Worm (Caenorhabditis elegans) whole organism, L2 larva: ENCODE results near the gene nspd-5.
A peak's percentile ranks its signal among the peaks of the same experiment; 100 is the strongest.

Experiments used
- R02D3.7 ChIP-seq: fragments of 150-350 bp; optimal IDR thresholded peaks from 2 replicates; lab custom pipeline; 2014; ENCODE audit warnings: missing biosample characterization, missing genetic modification characterization
- blmp-1 ChIP-seq: sonication (generic microtip); optimal IDR thresholded peaks from 2 replicates; lab custom pipeline; 2017; ENCODE audit warnings: missing genetic modification characterization, mild to moderate bottlenecking, missing compliant biosample characterization, antibody characterized with exemption, moderate library complexity; ENCODE audit not compliant: insufficient read depth
- ceh-82 ChIP-seq: fragments of 150-350 bp; optimal IDR thresholded peaks from 2 replicates; lab custom pipeline; 2014; ENCODE audit warnings: missing biosample characterization, missing genetic modification characterization
- crh-2 ChIP-seq: sonication (generic microtip); optimal IDR thresholded peaks from 2 replicates; lab custom pipeline; 2017; ENCODE audit warnings: missing biosample characterization, missing genetic modification characterization
- egl-27 ChIP-seq: sonication (generic microtip); optimal IDR thresholded peaks from 3 replicates; lab custom pipeline; 2017; ENCODE audit warnings: missing biosample characterization, missing genetic modification reagents, missing genetic modification characterization
- elt-1 ChIP-seq: fragments of 150-350 bp; optimal IDR thresholded peaks from 2 replicates; lab custom pipeline; 2014; ENCODE audit warnings: missing biosample characterization, missing genetic modification characterization
- elt-3 ChIP-seq: sonication (generic microtip); optimal IDR thresholded peaks from 2 replicates; lab custom pipeline; 2017; ENCODE audit warnings: missing biosample characterization, missing genetic modification characterization
- fos-1 ChIP-seq: fragments of 150-350 bp; optimal IDR thresholded peaks from 2 replicates; lab custom pipeline; 2014; ENCODE audit warnings: missing biosample characterization, missing genetic modification characterization
- gmeb-1 ChIP-seq: fragments of 150-350 bp; optimal IDR thresholded peaks from 2 replicates; lab custom pipeline; 2014; ENCODE audit warnings: missing biosample characterization, missing genetic modification characterization
- lin-39 ChIP-seq: fragments of 150-350 bp; optimal IDR thresholded peaks from 2 replicates; lab custom pipeline; 2014; ENCODE audit warnings: missing biosample characterization, missing genetic modification reagents, missing genetic modification characterization
- mab-5 ChIP-seq: fragments of 150-350 bp; optimal IDR thresholded peaks from 2 replicates; lab custom pipeline; 2014; ENCODE audit warnings: missing biosample characterization, missing genetic modification characterization
- mbf-1 ChIP-seq: sonication (generic microtip); optimal IDR thresholded peaks from 2 replicates; lab custom pipeline; 2017; ENCODE audit warnings: missing biosample characterization, missing genetic modification characterization
- mdl-1 ChIP-seq, 2 experiments: fragments of 150-350 bp in 1 of 2; sonication (generic microtip) in 1 of 2; optimal IDR thresholded peaks; 2 replicates each; lab custom pipeline; 2017; ENCODE audit warnings: missing biosample characterization in 2 of 2, missing genetic modification characterization in 2 of 2
- nhr-11 ChIP-seq: fragments of 150-350 bp; optimal IDR thresholded peaks from 2 replicates; lab custom pipeline; 2014; ENCODE audit warnings: missing biosample characterization, missing genetic modification characterization
- nhr-12 ChIP-seq: fragments of 150-350 bp; optimal IDR thresholded peaks from 2 replicates; lab custom pipeline; 2014; ENCODE audit warnings: missing biosample characterization, missing genetic modification characterization
- nhr-129 ChIP-seq: fragments of 150-350 bp; optimal IDR thresholded peaks from 2 replicates; lab custom pipeline; 2014; ENCODE audit warnings: missing biosample characterization, missing genetic modification characterization
- nhr-21 ChIP-seq: fragments of 150-350 bp; optimal IDR thresholded peaks from 2 replicates; lab custom pipeline; 2014; ENCODE audit warnings: missing biosample characterization, missing genetic modification characterization
- nhr-23 ChIP-seq: fragments of 150-350 bp; optimal IDR thresholded peaks from 2 replicates; lab custom pipeline; 2014; ENCODE audit warnings: missing biosample characterization, missing genetic modification reagents, missing genetic modification characterization
- nhr-237 ChIP-seq: fragments of 150-350 bp; optimal IDR thresholded peaks from 2 replicates; lab custom pipeline; 2014; ENCODE audit warnings: missing biosample characterization, missing genetic modification characterization
- nhr-25 ChIP-seq: fragments of 150-350 bp; sonication (generic microtip); optimal IDR thresholded peaks from 3 replicates; lab custom pipeline; 2014; ENCODE audit warnings: missing biosample characterization, missing genetic modification characterization
- nhr-77 ChIP-seq: fragments of 150-350 bp; optimal IDR thresholded peaks from 2 replicates; lab custom pipeline; 2014; ENCODE audit warnings: missing biosample characterization, missing genetic modification characterization
- peb-1 ChIP-seq: fragments of 150-350 bp; optimal IDR thresholded peaks from 2 replicates; lab custom pipeline; 2014; ENCODE audit warnings: missing biosample characterization, missing genetic modification characterization
- sem-4 ChIP-seq: fragments of 150-350 bp; optimal IDR thresholded peaks from 2 replicates; lab custom pipeline; 2014; ENCODE audit warnings: missing biosample characterization, missing genetic modification reagents, missing genetic modification characterization
- skn-1 ChIP-seq: sonication (generic microtip); optimal IDR thresholded peaks from 2 replicates; lab custom pipeline; 2017; ENCODE audit warnings: missing biosample characterization, missing genetic modification characterization
- sma-3 ChIP-seq: sonication (generic microtip); optimal IDR thresholded peaks from 2 replicates; lab custom pipeline; 2016; ENCODE audit warnings: missing genetic modification reagents, missing genetic modification characterization, missing compliant biosample characterization
- sma-9 ChIP-seq, 2 experiments: fragments of 150-350 bp in 1 of 2; sonication (generic microtip) in 1 of 2; optimal IDR thresholded peaks; 2 replicates each; lab custom pipeline; 2014 to 2016; ENCODE audit warnings: missing genetic modification characterization in 2 of 2, mild to moderate bottlenecking in 1 of 2, missing biosample characterization in 1 of 2, missing compliant biosample characterization in 1 of 2, missing genetic modification reagents in 1 of 2, moderate library complexity in 1 of 2
- snpc-4 ChIP-seq: fragments of 150-350 bp; optimal IDR thresholded peaks from 2 replicates; lab custom pipeline; 2014; ENCODE audit warnings: missing biosample characterization, missing genetic modification characterization
- unc-55 ChIP-seq: fragments of 150-350 bp; sonication (generic microtip); optimal IDR thresholded peaks from 3 replicates; lab custom pipeline; 2014; ENCODE audit warnings: missing biosample characterization, missing genetic modification reagents, missing genetic modification characterization
- unc-62 ChIP-seq: fragments of 150-350 bp; optimal IDR thresholded peaks from 2 replicates; lab custom pipeline; 2014; ENCODE audit warnings: missing biosample characterization, missing genetic modification reagents, missing genetic modification characterization
- zag-1 ChIP-seq: fragments of 150-350 bp; optimal IDR thresholded peaks from 2 replicates; lab custom pipeline; 2014; ENCODE audit warnings: missing biosample characterization, missing genetic modification characterization

The nspd-5 gene

DNA sequence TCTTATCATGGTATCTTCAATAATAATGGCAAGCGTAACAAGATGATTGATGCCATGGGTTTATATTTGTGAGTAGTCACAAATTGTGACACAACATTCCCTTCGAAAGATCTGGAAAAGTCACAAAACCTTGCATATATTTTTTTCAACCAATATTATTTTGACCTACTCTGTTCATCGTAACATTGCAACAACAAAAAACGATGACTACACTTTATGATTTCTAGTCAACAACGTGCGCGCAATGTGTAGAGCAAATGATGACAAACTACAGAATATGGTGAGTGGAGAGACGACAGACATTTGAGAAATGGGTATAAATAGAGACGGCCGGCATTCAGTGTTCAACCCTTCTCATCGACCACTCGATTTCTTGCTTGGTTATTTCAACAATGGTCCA is 21.6 kb upstream of the nspd-5 start, which contains the start of gene gst-7 (continued):
- TF ChIP-seq gmeb-1 (tag; lab: Kevin White, UChicago) (peak; percentile 6), unc-62 (no peak), elt-3 (no peak), ceh-82 (no peak), nhr-23 (tag; lab: Kevin White, UChicago) (no peak), nhr-77 (tag; lab: Kevin White, UChicago) (no peak), R02D3.7 (tag; lab: Kevin White, UChicago) (no peak), lin-39 (tag; lab: Kevin White, UChicago) (no peak), fos-1 (peak; percentile 64), peb-1 (no peak), elt-1 (tag; lab: Kevin White, UChicago) (no peak), nhr-11 (no peak), sem-4 (tag; lab: Kevin White, UChicago) (no peak), egl-27 (tag; lab: Kevin White, UChicago) (no peak)

DNA sequence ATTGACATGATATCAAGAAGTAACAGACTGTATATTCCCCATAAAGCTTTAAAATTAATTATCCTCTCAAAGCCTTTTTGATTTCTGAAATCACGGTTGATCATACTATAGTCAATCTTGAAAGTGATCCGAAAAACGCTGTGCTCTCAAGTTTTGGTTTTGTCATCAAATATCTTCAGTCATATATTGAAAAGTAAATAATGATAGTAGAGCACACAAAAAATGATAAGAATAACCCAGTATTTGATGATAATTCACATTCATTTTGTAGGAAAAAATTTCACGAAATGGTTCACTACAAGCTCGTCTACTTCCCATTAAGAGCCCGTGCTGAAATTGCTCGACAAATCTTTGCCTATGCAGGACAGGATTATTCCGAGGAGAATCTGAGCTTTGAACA is 19.5 kb upstream of the nspd-5 start, which contains the start of gene gst-6:
gst-6 (plus strand) TSS at position 263 of the 400 bp plus-strand sequence.
- TF ChIP-seq fos-1 (peak; percentile 61), skn-1 (tag; lab: Kevin White, UChicago) (peak; percentile 46), sma-3 (GFP tag; lab: Kevin White, UChicago) (no peak)

DNA sequence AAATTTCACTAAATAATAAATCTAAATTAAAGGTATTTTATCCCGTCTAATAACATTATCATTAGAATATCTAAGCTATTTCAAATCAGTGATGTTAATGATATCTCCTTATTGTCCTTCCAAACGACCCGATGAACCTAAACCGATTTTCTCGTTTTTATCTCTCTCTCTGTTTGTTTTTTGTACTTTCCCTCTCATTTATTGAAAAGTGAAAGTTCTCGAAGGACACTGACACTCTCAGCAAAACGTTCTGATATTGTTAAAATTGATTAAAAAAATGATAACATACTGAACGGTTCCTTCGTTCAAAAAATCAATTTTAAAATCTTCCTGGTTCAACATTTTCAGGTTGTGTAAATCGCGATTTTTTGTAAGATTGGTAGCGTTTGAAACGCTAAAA is 15.9 kb upstream of the nspd-5 start, which contains the start of gene F11G11.13:
F11G11.13 (minus strand) TSS at position 89 of the 400 bp plus-strand sequence.
- TF ChIP-seq nhr-25 (tag; lab: Kevin White, UChicago) (peak; percentile 15), unc-55 (no peak), blmp-1 (peak; percentile 97), sma-9 (GFP tag; optimal IDR thresholded peaks at IDR 0.05; lab: Kevin White, UChicago) (peak; percentile 15), sma-9 (tag; optimal IDR thresholded peaks at IDR 0.05; lab: Kevin White, UChicago) (no peak), nhr-129 (tag; lab: Kevin White, UChicago) (no peak), nhr-12 (tag; lab: Kevin White, UChicago) (no peak), nhr-21 (tag; lab: Kevin White, UChicago) (peak; percentile 21), sem-4 (tag; lab: Kevin White, UChicago) (peak; percentile 33), snpc-4 (tag; lab: Kevin White, UChicago) (no peak), mdl-1 (tag; optimal IDR thresholded peaks at IDR 0.05; lab: Kevin White, UChicago) (no peak), mab-5 (tag; lab: Kevin White, UChicago) (no peak)

DNA sequence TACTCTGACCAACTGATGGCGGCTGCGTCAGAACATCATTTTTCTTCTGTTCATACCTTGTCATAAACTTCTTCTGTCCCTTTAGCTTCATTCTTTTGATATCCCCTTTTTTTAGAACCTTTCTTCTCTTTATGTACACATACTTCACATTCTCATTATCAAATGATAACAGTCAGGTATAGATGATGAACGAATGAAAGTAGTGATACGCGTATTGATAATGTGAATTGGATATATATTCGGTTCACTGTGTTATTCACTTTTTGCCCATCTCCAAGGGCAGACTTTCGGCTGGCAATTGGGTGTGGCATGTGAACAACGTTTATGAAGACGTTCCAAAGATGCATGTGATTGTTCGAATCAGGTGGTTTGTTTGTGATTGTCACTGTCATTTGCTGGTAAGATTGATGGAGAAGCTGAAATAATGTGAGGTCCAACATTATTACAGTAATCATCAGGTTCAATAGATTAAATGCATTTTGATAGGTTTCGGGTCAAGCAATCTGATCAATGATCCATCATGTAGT is 14.2 kb upstream of the nspd-5 start, which contains the start of gene F11G11.15:
F11G11.15 (plus strand) TSS at position 511 of the 527 bp plus-strand sequence.
- TF ChIP-seq nhr-25 (tag; lab: Kevin White, UChicago) (peak; percentile 40), skn-1 (tag; lab: Kevin White, UChicago) (no peak), blmp-1 (peak; percentile 63), nhr-21 (tag; lab: Kevin White, UChicago) (peak; percentile 32), gmeb-1 (tag; lab: Kevin White, UChicago) (no peak)

DNA sequence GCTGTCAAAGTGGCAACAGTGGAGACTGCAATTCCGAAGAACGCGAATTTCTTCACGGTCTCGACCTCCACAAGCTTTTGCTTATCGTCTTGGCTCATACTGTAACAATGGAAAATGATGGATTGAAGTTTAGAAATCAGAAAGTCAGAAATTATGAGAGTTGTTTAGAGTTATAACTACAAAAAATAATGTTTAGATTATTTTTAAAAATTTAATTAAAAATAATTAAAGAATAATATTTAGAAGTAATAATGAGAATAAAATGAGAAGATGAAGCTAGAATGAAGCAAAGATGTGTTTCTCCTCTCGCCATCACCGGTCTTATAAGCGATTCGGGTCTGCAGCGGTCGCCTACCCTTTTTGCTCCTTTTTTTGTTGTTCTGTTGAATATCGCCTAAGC is 12.9 kb upstream of the nspd-5 start, which contains the start of gene col-73:
col-73 (minus strand) TSS at position 101 of the 400 bp plus-strand sequence.
- TF ChIP-seq crh-2 (tag; lab: Kevin White, UChicago) (no peak), mab-5 (tag; lab: Kevin White, UChicago) (no peak), R02D3.7 (tag; lab: Kevin White, UChicago) (no peak), zag-1 (tag; lab: Kevin White, UChicago) (no peak), peb-1 (no peak), nhr-21 (tag; lab: Kevin White, UChicago) (no peak), nhr-237 (no peak)
- TF ChIP-seq, all 48 proteins: peak for 0

DNA sequence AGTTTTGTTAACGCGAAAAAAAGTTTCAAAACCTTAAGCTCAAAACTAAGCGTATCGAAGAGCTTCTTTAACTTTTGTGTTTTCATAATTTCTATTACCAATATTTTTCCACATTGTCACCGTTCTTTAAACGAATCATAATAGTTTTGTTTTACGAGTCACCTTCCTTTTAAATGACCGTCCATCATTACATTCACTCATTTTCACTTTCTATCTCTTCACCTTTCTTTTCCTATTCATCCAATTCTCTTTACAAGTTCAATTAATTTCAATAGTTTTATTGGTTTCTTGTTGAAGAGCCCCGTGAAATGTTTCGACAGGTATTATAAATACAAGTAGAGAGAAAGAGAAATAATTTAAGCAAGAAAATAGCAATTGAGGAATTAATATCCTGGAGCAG is 11.7 kb upstream of the nspd-5 start:
- TF ChIP-seq blmp-1 (peak; percentile 53), zag-1 (tag; lab: Kevin White, UChicago) (no peak), mbf-1 (tag; lab: Kevin White, UChicago) (no peak)
